Fruit fly (Drosophila melanogaster) whole organism: ENCODE measurements around the gene CG13050.

Experiments used
- CG8478 ChIP-seq: fragments of >200 bp; optimal IDR thresholded peaks from 2 replicates; lab custom pipeline; 2018; ENCODE audit warnings: inconsistent platforms
- Dll ChIP-seq: fragments of >200 bp; optimal IDR thresholded peaks from 2 replicates; lab custom pipeline; 2017
- EcR ChIP-seq, 2 experiments: fragments of >200 bp; optimal IDR thresholded peaks; 2 replicates each; lab custom pipeline; 2017; ENCODE audit warnings: missing biosample characterization in 2 of 2, missing genetic modification characterization in 2 of 2, missing genetic modification reagents in 2 of 2
- pan ChIP-seq: fragments of >200 bp; optimal IDR thresholded peaks from 2 replicates; lab custom pipeline; 2017
- psq ChIP-seq: fragments of >200 bp; optimal IDR thresholded peaks from 2 replicates; lab custom pipeline; 2017

DNA sequence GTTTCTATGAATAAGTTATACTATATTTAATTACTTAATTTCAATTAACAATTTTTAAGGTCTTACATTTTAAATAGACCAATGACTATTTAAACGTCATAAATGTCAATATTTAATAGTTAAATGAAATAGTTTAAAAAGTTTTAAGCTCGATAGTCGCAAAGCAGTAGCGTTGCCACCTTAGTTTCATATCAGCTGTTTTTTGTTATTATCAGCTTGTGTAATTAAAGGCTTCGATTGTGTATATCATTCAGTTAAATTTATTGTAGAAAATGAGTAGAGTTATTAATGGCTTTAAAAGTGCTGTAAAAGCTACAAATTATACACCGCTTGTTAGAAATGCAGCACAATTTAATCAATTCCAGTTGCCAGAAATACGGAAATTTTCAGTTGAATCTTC is 46.1 kb downstream of the CG13050 start, which contains the start of gene Hsc20:
- TF ChIP-seq pan (lab: Kevin White, UChicago), result no peak
- no peak for TF ChIP-seq CG8478 (lab: Kevin White, UChicago)
- no peak for TF ChIP-seq psq
- TF ChIP-seq Dll (lab: Kevin White, UChicago), result no peak
- no peak for TF ChIP-seq EcR (GFP tag; optimal IDR thresholded peaks at IDR 0.05; lab: Kevin White, UChicago)
